Worm (Caenorhabditis elegans) whole organism, midembryonic: ENCODE data around the gene frpr-1.

Experiments used
- T22C8.4 ChIP-seq: fragments of 200-800 bp; sonication (Bioruptor generic); IDR thresholded peaks from 2 replicates; pipeline ENCODE4 v1.3.6; 2022; ENCODE audit warnings: missing genetic modification characterization, missing compliant biosample characterization
- cog-1 ChIP-seq: sonication (generic microtip); optimal IDR thresholded peaks from 2 replicates; lab custom pipeline; 2016; ENCODE audit warnings: missing genetic modification characterization, missing compliant biosample characterization
- flt-1 ChIP-seq: fragments of 200-800 bp; sonication (Bioruptor generic); IDR thresholded peaks from 2 replicates; pipeline ENCODE4 v1.3.6; 2022; ENCODE audit warnings: missing genetic modification characterization, missing compliant biosample characterization
- klf-2 ChIP-seq: fragments of 200-800 bp; sonication (Bioruptor generic); conservative IDR thresholded peaks from 2 replicates; pipeline ENCODE4 v1.3.6; 2022; ENCODE audit warnings: missing genetic modification reagents, missing genetic modification characterization, missing compliant biosample characterization
- med-1 ChIP-seq: sonication (generic microtip); optimal IDR thresholded peaks from 2 replicates; lab custom pipeline; 2017; ENCODE audit warnings: missing genetic modification characterization, mild to moderate bottlenecking, missing compliant biosample characterization, antibody characterized with exemption, missing genetic modification reagents; ENCODE audit not compliant: insufficient read depth
- ref-1 ChIP-seq: fragments of 200-800 bp; sonication (Bioruptor generic); conservative IDR thresholded peaks from 2 replicates; pipeline ENCODE4 v1.3.6; 2022; ENCODE audit warnings: missing genetic modification reagents, missing genetic modification characterization, missing compliant biosample characterization
- tab-1 ChIP-seq: fragments of 200-800 bp; sonication (Bioruptor generic); IDR thresholded peaks from 2 replicates; pipeline ENCODE4 v1.3.6; 2022; ENCODE audit warnings: missing genetic modification characterization, missing compliant biosample characterization
- ztf-23 ChIP-seq: fragments of 200-800 bp; sonication (Bioruptor generic); IDR thresholded peaks from 2 replicates; pipeline ENCODE4 v1.3.6; 2022; ENCODE audit warnings: missing genetic modification reagents, missing genetic modification characterization, missing compliant biosample characterization
- ztf-29 ChIP-seq: fragments of 200-800 bp; sonication (Bioruptor generic); IDR thresholded peaks from 2 replicates; pipeline ENCODE4 v1.3.6; 2022; ENCODE audit warnings: missing genetic modification reagents, missing genetic modification characterization, missing compliant biosample characterization

frpr-1 gene

ce11 chrX:8088474-8088873 is 41.0 kb downstream of the frpr-1 start, which contains the start of gene vem-1:
vem-1 (minus strand) TSS chrX:8088574.
- TF ChIP-seq cog-1 (tag; lab: Kevin White, UChicago), result no peak
- TF ChIP-seq ref-1 (GFP tag; lab: Robert Waterston, UW), result no peak
- no peak for TF ChIP-seq ztf-29 (GFP tag; lab: Robert Waterston, UW)
- no peak for TF ChIP-seq med-1 (GFP tag; lab: Kevin White, UChicago)
- TF ChIP-seq klf-2, result no peak
- TF ChIP-seq flt-1 (GFP tag; lab: Robert Waterston, UW), result no peak
- TF ChIP-seq tab-1 (GFP tag; lab: Robert Waterston, UW), result no peak
- no peak for TF ChIP-seq ztf-23
- no peak for TF ChIP-seq T22C8.4 (GFP tag; lab: Robert Waterston, UW)

- TF ChIP-seq flt-1 (GFP tag; lab: Robert Waterston, UW), result no peak
- TF ChIP-seq ztf-29 (GFP tag; lab: Robert Waterston, UW), result no peak
- TF ChIP-seq T22C8.4 (GFP tag; lab: Robert Waterston, UW), result peak; percentile 46
- no peak for TF ChIP-seq ztf-23
These were observed 42.5 kb downstream of the frpr-1 start for ce11 chrX:8086725-8087641.

- TF ChIP-seq klf-2 (no peak), ztf-29 (GFP tag; lab: Robert Waterston, UW) (no peak), cog-1 (tag; lab: Kevin White, UChicago) (no peak), tab-1 (GFP tag; lab: Robert Waterston, UW) (no peak), T22C8.4 (GFP tag; lab: Robert Waterston, UW) (no peak), med-1 (GFP tag; lab: Kevin White, UChicago) (no peak), ref-1 (GFP tag; lab: Robert Waterston, UW) (no peak), flt-1 (GFP tag; lab: Robert Waterston, UW) (no peak), ztf-23 (no peak)
These were observed 43.1 kb downstream of the frpr-1 start, which contains the start of gene dao-3 for ce11 chrX:8086450-8086724. dao-3 (minus strand) TSS chrX:8086550.

- TF ChIP-seq flt-1 (GFP tag; lab: Robert Waterston, UW) (no peak), klf-2 (no peak), ref-1 (GFP tag; lab: Robert Waterston, UW) (no peak), T22C8.4 (GFP tag; lab: Robert Waterston, UW) (no peak), cog-1 (tag; lab: Kevin White, UChicago) (no peak), ztf-29 (GFP tag; lab: Robert Waterston, UW) (no peak), tab-1 (GFP tag; lab: Robert Waterston, UW) (no peak), med-1 (GFP tag; lab: Kevin White, UChicago) (no peak), ztf-23 (no peak)
These were observed 44.8 kb downstream of the frpr-1 start for ce11 chrX:8084669-8085068.

ce11 chrX:8083919-8084318 is 45.5 kb downstream of the frpr-1 start, which contains the start of gene K07E3.4:
K07E3.4 (minus strand) TSS chrX:8084018.
- TF ChIP-seq ref-1 (GFP tag; lab: Robert Waterston, UW), result no peak
- no peak for TF ChIP-seq ztf-23
- TF ChIP-seq klf-2, result no peak
- TF ChIP-seq cog-1 (tag; lab: Kevin White, UChicago), result no peak
- no peak for TF ChIP-seq T22C8.4 (GFP tag; lab: Robert Waterston, UW)
- TF ChIP-seq med-1 (GFP tag; lab: Kevin White, UChicago), result no peak
- TF ChIP-seq tab-1 (GFP tag; lab: Robert Waterston, UW), result no peak

ce11 chrX:8083330-8083729 is 46.1 kb downstream of the frpr-1 start:
- TF ChIP-seq med-1 (GFP tag; lab: Kevin White, UChicago) (no peak), ztf-29 (GFP tag; lab: Robert Waterston, UW) (no peak), flt-1 (GFP tag; lab: Robert Waterston, UW) (no peak), ztf-23 (no peak), T22C8.4 (GFP tag; lab: Robert Waterston, UW) (no peak), ref-1 (GFP tag; lab: Robert Waterston, UW) (no peak), tab-1 (GFP tag; lab: Robert Waterston, UW) (no peak), klf-2 (no peak), cog-1 (tag; lab: Kevin White, UChicago) (no peak)

- no peak for TF ChIP-seq ref-1 (GFP tag; lab: Robert Waterston, UW)
- no peak for TF ChIP-seq klf-2
- no peak for TF ChIP-seq T22C8.4 (GFP tag; lab: Robert Waterston, UW)
- no peak for TF ChIP-seq ztf-23
- TF ChIP-seq flt-1 (GFP tag; lab: Robert Waterston, UW), result no peak
- no peak for TF ChIP-seq ztf-29 (GFP tag; lab: Robert Waterston, UW)
- no peak for TF ChIP-seq cog-1 (tag; lab: Kevin White, UChicago)
- no peak for TF ChIP-seq med-1 (GFP tag; lab: Kevin White, UChicago)
- TF ChIP-seq tab-1 (GFP tag; lab: Robert Waterston, UW), result no peak
These were observed 46.7 kb downstream of the frpr-1 start for ce11 chrX:8082703-8083102.

- TF ChIP-seq cog-1 (tag; lab: Kevin White, UChicago) (no peak), tab-1 (GFP tag; lab: Robert Waterston, UW) (no peak), ztf-23 (no peak), ref-1 (GFP tag; lab: Robert Waterston, UW) (no peak), med-1 (GFP tag; lab: Kevin White, UChicago) (no peak), T22C8.4 (GFP tag; lab: Robert Waterston, UW) (no peak), ztf-29 (GFP tag; lab: Robert Waterston, UW) (no peak), klf-2 (no peak), flt-1 (GFP tag; lab: Robert Waterston, UW) (no peak)
These were observed 50.5 kb downstream of the frpr-1 start for ce11 chrX:8078899-8079298.

ce11 chrX:8078374-8078773 is 51.1 kb downstream of the frpr-1 start:
- TF ChIP-seq ztf-23 (no peak), T22C8.4 (GFP tag; lab: Robert Waterston, UW) (no peak), ztf-29 (GFP tag; lab: Robert Waterston, UW) (no peak), ref-1 (GFP tag; lab: Robert Waterston, UW) (no peak), cog-1 (tag; lab: Kevin White, UChicago) (no peak), flt-1 (GFP tag; lab: Robert Waterston, UW) (no peak), klf-2 (no peak), tab-1 (GFP tag; lab: Robert Waterston, UW) (no peak), med-1 (GFP tag; lab: Kevin White, UChicago) (no peak)
